Fruit fly (Drosophila melanogaster) whole organism, embryonic: ENCODE measurements around the gene CG15170.

ENCODE experiments used
- CG10431 ChIP-seq: fragments of 200-800 bp; sonication (Bioruptor generic); optimal IDR thresholded peaks from 3 replicates; lab custom pipeline; 2018; ENCODE audit warnings: missing biosample characterization, mild to moderate bottlenecking, missing genetic modification characterization
- CG10959 ChIP-seq: fragments of 200-800 bp; sonication (Bioruptor generic); IDR thresholded peaks from 2 replicates; pipeline ENCODE4 v1.3.6; 2022; ENCODE audit warnings: missing biosample characterization, missing genetic modification characterization
- CG11093 ChIP-seq: fragments of 200-800 bp; sonication (Bioruptor generic); IDR thresholded peaks from 3 replicates; pipeline ENCODE4 v1.3.6; 2022; ENCODE audit warnings: missing biosample characterization, missing genetic modification characterization
- CG12219 ChIP-seq: fragments of 200-800 bp; sonication (Bioruptor generic); optimal IDR thresholded peaks from 3 replicates; lab custom pipeline; 2018; ENCODE audit warnings: missing biosample characterization, mild to moderate bottlenecking, missing genetic modification characterization
- CG12659 ChIP-seq: fragments of 200-800 bp; sonication (Bioruptor generic); optimal IDR thresholded peaks from 3 replicates; lab custom pipeline; 2017; ENCODE audit warnings: mild to moderate bottlenecking, missing biosample characterization, missing genetic modification reagents, missing genetic modification characterization
- CG13424 ChIP-seq: fragments of 200-800 bp; sonication (Bioruptor generic); optimal IDR thresholded peaks from 2 replicates; lab custom pipeline; 2019; ENCODE audit warnings: missing biosample characterization, mild to moderate bottlenecking, missing genetic modification characterization, moderate library complexity
- CG13775 ChIP-seq: fragments of 200-800 bp; sonication (Bioruptor generic); optimal IDR thresholded peaks from 3 replicates; lab custom pipeline; 2017; ENCODE audit warnings: missing biosample characterization, mild to moderate bottlenecking, missing genetic modification characterization
- CG14050 ChIP-seq: fragments of 200-800 bp; sonication (Bioruptor generic); IDR thresholded peaks from 3 replicates; pipeline ENCODE4 v1.3.6; 2022; ENCODE audit warnings: missing biosample characterization, missing genetic modification characterization
- CG16813 ChIP-seq: fragments of 200-800 bp; sonication (Bioruptor generic); IDR thresholded peaks from 3 replicates; pipeline ENCODE4 v1.3.6; 2022; ENCODE audit warnings: missing biosample characterization, missing genetic modification characterization; ENCODE audit not compliant: partially characterized antibody
- CG17568 ChIP-seq: fragments of 200-800 bp; sonication (Bioruptor generic); optimal IDR thresholded peaks from 2 replicates; lab custom pipeline; 2018; ENCODE audit warnings: missing biosample characterization, mild to moderate bottlenecking, missing genetic modification characterization, moderate library complexity
- CG31224 ChIP-seq: fragments of 200-800 bp; sonication (Bioruptor generic); IDR thresholded peaks from 2 replicates; pipeline ENCODE4 v1.3.6; 2022; ENCODE audit warnings: missing biosample characterization, missing genetic modification characterization
- CG33557 ChIP-seq: fragments of 200-800 bp; sonication (Bioruptor generic); optimal IDR thresholded peaks from 2 replicates; lab custom pipeline; 2019; ENCODE audit warnings: missing biosample characterization, mild to moderate bottlenecking, missing genetic modification characterization, moderate library complexity
- CG7357 ChIP-seq: fragments of 200-800 bp; sonication (Bioruptor generic); IDR thresholded peaks from 3 replicates; pipeline ENCODE4 v1.3.6; 2022; ENCODE audit warnings: missing biosample characterization, missing genetic modification characterization
- CG7372 ChIP-seq: fragments of 200-800 bp; sonication (Bioruptor generic); IDR thresholded peaks from 2 replicates; pipeline ENCODE4 v1.3.6; 2022; ENCODE audit warnings: missing biosample characterization, missing genetic modification characterization
- CG7745 ChIP-seq: fragments of 200-800 bp; sonication (Bioruptor generic); optimal IDR thresholded peaks from 2 replicates; lab custom pipeline; 2018; ENCODE audit warnings: missing biosample characterization, mild to moderate bottlenecking, missing genetic modification characterization, moderate library complexity
- CG7839 ChIP-seq: fragments of 200-800 bp; sonication (Bioruptor generic); optimal IDR thresholded peaks from 3 replicates; lab custom pipeline; 2018; ENCODE audit warnings: missing biosample characterization, mild to moderate bottlenecking, missing genetic modification characterization, moderate library complexity
- CkIIα-i1 ChIP-seq: fragments of 200-800 bp; sonication (Bioruptor generic); IDR thresholded peaks from 2 replicates; pipeline ENCODE4 v1.3.6; 2022; ENCODE audit warnings: missing biosample characterization, missing genetic modification characterization
- D19A ChIP-seq: fragments of 200-800 bp; optimal IDR thresholded peaks from 3 replicates; lab custom pipeline; 2019; ENCODE audit warnings: missing biosample characterization, mild to moderate bottlenecking, missing genetic modification characterization, moderate library complexity
- Dll ChIP-seq: fragments of 200-800 bp; sonication (Bioruptor generic); IDR thresholded peaks from 4 replicates; pipeline ENCODE4 v1.3.6; 2022; ENCODE audit warnings: missing biosample characterization, missing genetic modification characterization; ENCODE audit not compliant: partially characterized antibody
- Dp ChIP-seq: fragments of 200-800 bp; sonication (Bioruptor generic); optimal IDR thresholded peaks from 2 replicates; lab custom pipeline; 2018; ENCODE audit warnings: missing biosample characterization, mild to moderate bottlenecking, missing genetic modification characterization, moderate library complexity
- Dref ChIP-seq: fragments of 200-800 bp; sonication (Bioruptor generic); IDR thresholded peaks from 2 replicates; pipeline ENCODE4 v1.3.6; 2022; ENCODE audit warnings: missing biosample characterization, missing genetic modification characterization
- Drgx ChIP-seq: fragments of 200-800 bp; sonication (Bioruptor generic); IDR thresholded peaks from 2 replicates; pipeline ENCODE4 v1.3.6; 2022; ENCODE audit warnings: missing biosample characterization, missing genetic modification characterization
- E2f1 ChIP-seq: fragments of 200-800 bp; sonication (Bioruptor generic); IDR thresholded peaks from 2 replicates; pipeline ENCODE4 v1.3.6; 2022; ENCODE audit warnings: missing biosample characterization, missing genetic modification characterization
- HLH54F ChIP-seq: fragments of 200-800 bp; sonication (Bioruptor generic); optimal IDR thresholded peaks from 3 replicates; lab custom pipeline; 2016; ENCODE audit warnings: missing biosample characterization, missing genetic modification characterization
- Hand ChIP-seq: fragments of 200-800 bp; sonication (Bioruptor generic); optimal IDR thresholded peaks from 2 replicates; lab custom pipeline; 2017; ENCODE audit warnings: mild to moderate bottlenecking, missing biosample characterization, missing genetic modification reagents, missing genetic modification characterization
- Hr3 ChIP-seq: fragments of 200-800 bp; sonication (Bioruptor generic); optimal IDR thresholded peaks from 3 replicates; lab custom pipeline; 2016; ENCODE audit warnings: missing biosample characterization, missing genetic modification characterization
- Hr78 ChIP-seq, 2 experiments: fragments of 200-800 bp in 1 of 2; fragments of >200 bp in 1 of 2; sonication (Bioruptor generic) in 1 of 2; optimal IDR thresholded peaks; 2 replicates each; lab custom pipeline; 2017 to 2019; ENCODE audit warnings: missing biosample characterization in 2 of 2, missing genetic modification characterization in 2 of 2, mild to moderate bottlenecking in 1 of 2, moderate library complexity in 1 of 2
- Hsf ChIP-seq: fragments of 200-800 bp; sonication (Bioruptor generic); optimal IDR thresholded peaks from 3 replicates; lab custom pipeline; 2016; ENCODE audit warnings: missing biosample characterization, missing genetic modification characterization
- Meics ChIP-seq: fragments of 200-800 bp; sonication (Bioruptor generic); optimal IDR thresholded peaks from 2 replicates; lab custom pipeline; 2017; ENCODE audit warnings: missing biosample characterization, mild to moderate bottlenecking, missing genetic modification characterization
- NC2α ChIP-seq: fragments of 200-800 bp; sonication (Bioruptor generic); optimal IDR thresholded peaks from 2 replicates; lab custom pipeline; 2016; ENCODE audit warnings: missing biosample characterization, missing genetic modification characterization
- Sox100B ChIP-seq: fragments of 200-800 bp; sonication (Bioruptor generic); optimal IDR thresholded peaks from 3 replicates; lab custom pipeline; 2018; ENCODE audit warnings: missing biosample characterization, mild to moderate bottlenecking, missing genetic modification characterization
- Spps ChIP-seq: fragments of 200-800 bp; sonication (Bioruptor generic); optimal IDR thresholded peaks from 2 replicates; lab custom pipeline; 2018; ENCODE audit warnings: missing biosample characterization, mild to moderate bottlenecking, missing genetic modification characterization
- abd-A ChIP-seq: fragments of 200-800 bp; sonication (Bioruptor generic); optimal IDR thresholded peaks from 3 replicates; lab custom pipeline; 2019; ENCODE audit warnings: missing biosample characterization, mild to moderate bottlenecking, missing genetic modification characterization, moderate library complexity
- az2 ChIP-seq: fragments of 200-800 bp; sonication (Bioruptor generic); optimal IDR thresholded peaks from 3 replicates; lab custom pipeline; 2016; ENCODE audit warnings: missing biosample characterization, missing genetic modification characterization
- chm ChIP-seq: fragments of 200-800 bp; sonication (Bioruptor generic); IDR thresholded peaks from 2 replicates; pipeline ENCODE4 v1.3.6; 2022; ENCODE audit warnings: missing biosample characterization, missing genetic modification characterization
- croc ChIP-seq: fragments of 200-800 bp; sonication (Bioruptor generic); conservative IDR thresholded peaks from 3 replicates; pipeline ENCODE4 v1.3.6; 2022; ENCODE audit warnings: missing biosample characterization, missing genetic modification characterization
- danr ChIP-seq: fragments of 200-800 bp; sonication (Bioruptor generic); IDR thresholded peaks from 2 replicates; pipeline ENCODE4 v1.3.6; 2022; ENCODE audit warnings: missing biosample characterization, missing genetic modification characterization
- fd96Cb ChIP-seq: fragments of 200-800 bp; sonication (Bioruptor generic); optimal IDR thresholded peaks from 2 replicates; lab custom pipeline; 2018; ENCODE audit warnings: missing biosample characterization, mild to moderate bottlenecking, missing genetic modification characterization, moderate library complexity
- inv ChIP-seq: fragments of 200-800 bp; sonication (Bioruptor generic); IDR thresholded peaks from 2 replicates; pipeline ENCODE4 v1.3.6; 2022; ENCODE audit warnings: missing biosample characterization, missing genetic modification characterization; ENCODE audit not compliant: partially characterized antibody
- maf-S ChIP-seq: fragments of 200-800 bp; sonication (Bioruptor generic); optimal IDR thresholded peaks from 2 replicates; lab custom pipeline; 2016; ENCODE audit warnings: missing biosample characterization, missing genetic modification characterization
- nerfin-1 ChIP-seq: fragments of 200-800 bp; sonication (Bioruptor generic); optimal IDR thresholded peaks from 3 replicates; lab custom pipeline; 2019; ENCODE audit warnings: missing biosample characterization, mild to moderate bottlenecking, missing genetic modification characterization, moderate library complexity
- pzg ChIP-seq: fragments of 200-800 bp; sonication (Bioruptor generic); optimal IDR thresholded peaks from 3 replicates; lab custom pipeline; 2018; ENCODE audit warnings: missing biosample characterization, mild to moderate bottlenecking, missing genetic modification characterization, moderate library complexity
- run ChIP-seq: fragments of 200-800 bp; sonication (Bioruptor generic); optimal IDR thresholded peaks from 3 replicates; lab custom pipeline; 2018; ENCODE audit warnings: missing biosample characterization, mild to moderate bottlenecking, missing genetic modification characterization
- slp2 ChIP-seq: fragments of 200-800 bp; sonication (Bioruptor generic); optimal IDR thresholded peaks from 2 replicates; lab custom pipeline; 2016; ENCODE audit warnings: missing biosample characterization, missing genetic modification characterization
- sob ChIP-seq: fragments of 200-800 bp; sonication (Bioruptor generic); IDR thresholded peaks from 2 replicates; pipeline ENCODE4 v1.3.6; 2022; ENCODE audit warnings: missing biosample characterization, missing genetic modification characterization
- ssp ChIP-seq: fragments of 200-800 bp; sonication (Bioruptor generic); IDR thresholded peaks from 2 replicates; pipeline ENCODE4 v1.3.6; 2022; ENCODE audit warnings: missing biosample characterization, missing genetic modification characterization
- wor ChIP-seq: fragments of 200-800 bp; sonication (Bioruptor generic); IDR thresholded peaks from 2 replicates; pipeline ENCODE4 v1.3.6; 2022; ENCODE audit warnings: missing biosample characterization, missing genetic modification characterization

Gene CG15170

DNA sequence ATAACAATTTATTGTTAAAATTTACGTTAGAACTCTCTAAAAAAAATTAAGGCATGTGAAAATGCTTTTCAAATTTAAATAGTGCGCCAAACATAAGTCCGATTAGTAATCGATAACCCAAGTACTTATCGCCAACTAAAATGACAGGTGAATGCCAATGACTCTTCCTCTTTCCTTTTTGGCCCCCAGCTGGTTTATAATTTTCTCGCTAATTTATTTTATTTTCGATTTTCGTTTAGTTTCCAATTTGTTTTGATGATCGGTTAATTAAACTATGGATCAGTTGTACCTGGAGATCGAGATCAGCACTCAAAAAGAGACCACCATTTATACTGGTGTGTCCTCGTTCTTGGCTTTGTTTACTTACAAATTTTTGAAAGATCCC lies 41.3 kb downstream of the CG15170 start, which contains the start of gene CG10428 (continued):
- no peak for TF ChIP-seq chm (GFP tag; lab: Robert Waterston, UW)
- peak; percentile 93 for TF ChIP-seq Dp (GFP tag; lab: Kevin White, UChicago)
- TF ChIP-seq pzg, result peak; percentile 69
- TF ChIP-seq CG7745 (tag; lab: Kevin White, UChicago), result peak; percentile 97
- TF ChIP-seq Dll, result peak; percentile 59; the same call in 1 of the 4 replicates
- peak; percentile 43; the same call in 2 of the 3 replicates for TF ChIP-seq CG16813 (GFP tag; lab: Robert Waterston, UW)
- TF ChIP-seq Dref (GFP tag; lab: Robert Waterston, UW), result peak; percentile 93

DNA sequence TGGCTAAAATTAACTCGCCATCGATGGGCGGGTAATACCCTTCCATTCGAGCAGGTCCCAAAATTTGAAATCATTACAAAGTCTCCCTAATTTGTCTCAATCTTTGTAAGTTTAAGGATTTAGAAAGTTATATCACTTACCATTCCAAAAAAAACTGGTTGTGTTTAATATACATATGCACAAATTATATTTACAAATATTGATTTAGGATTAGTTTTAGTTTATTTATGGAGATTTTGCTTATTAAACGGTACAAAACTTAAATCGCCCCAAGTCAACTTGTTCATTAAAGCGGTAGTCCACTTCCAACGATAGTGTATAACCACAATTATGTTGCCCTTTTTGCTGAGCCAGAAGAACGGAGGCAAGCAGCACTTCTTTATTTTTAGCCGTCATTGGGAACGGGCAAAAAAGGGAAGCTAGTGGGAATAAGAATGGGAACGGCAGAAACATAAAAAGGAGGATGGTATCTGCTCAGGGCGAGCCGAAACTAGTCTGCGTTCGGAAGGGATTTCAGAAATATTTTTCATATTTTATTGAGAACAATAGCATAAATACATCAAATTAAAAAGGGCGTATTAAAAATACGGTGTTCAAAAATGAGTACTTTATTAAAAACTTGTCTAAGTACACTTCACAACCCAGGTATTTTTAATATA lies 41.8 kb downstream of the CG15170 start:
- TF ChIP-seq croc (GFP tag; lab: Robert Waterston, UW), result peak; percentile 73
- TF ChIP-seq CG14050 (GFP tag; lab: Robert Waterston, UW), result 0 out of 3 replicates have a peak, but pooled peaks have one; percentile 11
- TF ChIP-seq Hr78 (GFP tag; optimal IDR thresholded peaks at IDR 0.05; lab: Kevin White, UChicago), result peak in 1 of 2 experiments; percentile 25
- peak; percentile 46 for TF ChIP-seq Hand (GFP tag; lab: Kevin White, UChicago)
- TF ChIP-seq CG11093 (GFP tag; lab: Robert Waterston, UW), result 0 out of 3 replicates have a peak, but pooled peaks have one; percentile 27
- TF ChIP-seq CG31224 (GFP tag; lab: Robert Waterston, UW), result peak; percentile 96
- peak; percentile 99 for TF ChIP-seq D19A (tag; lab: Kevin White, UChicago)
- TF ChIP-seq CG17568, result peak; percentile 47
- TF ChIP-seq CG12219 (GFP tag; lab: Kevin White, UChicago), result peak; percentile 70
- TF ChIP-seq CG16813 (GFP tag; lab: Robert Waterston, UW), result no peak
- peak; percentile 71 for TF ChIP-seq CG7357 (GFP tag; lab: Robert Waterston, UW)
- 0 out of 2 replicates have a peak, but pooled peaks have one; percentile 16 for TF ChIP-seq CG7372 (GFP tag; lab: Robert Waterston, UW)
- no peak for TF ChIP-seq abd-A (tag; lab: Kevin White, UChicago)
- TF ChIP-seq CG12659 (GFP tag; lab: Kevin White, UChicago), result peak; percentile 44
- 0 out of 2 replicates have a peak, but pooled peaks have one; percentile 24 for TF ChIP-seq E2f1 (GFP tag; lab: Robert Waterston, UW)
- peak; percentile 66; the same call in 1 of the 2 replicates for TF ChIP-seq Drgx (GFP tag; lab: Robert Waterston, UW)
- peak; percentile 78 for TF ChIP-seq fd96Cb
- TF ChIP-seq inv, result no peak
- peak; percentile 73 for TF ChIP-seq Sox100B (GFP tag; lab: Kevin White, UChicago)
- peak; percentile 62; the same call in 1 of the 2 replicates for TF ChIP-seq wor (GFP tag; lab: Robert Waterston, UW)
- TF ChIP-seq CG7839 (tag; lab: Kevin White, UChicago), result peak; percentile 75
- TF ChIP-seq CG33557 (GFP tag; lab: Kevin White, UChicago), result peak; percentile 79
- TF ChIP-seq CG10431 (GFP tag; lab: Kevin White, UChicago), result peak; percentile 66
- TF ChIP-seq slp2, result peak; percentile 55
- TF ChIP-seq sob (GFP tag; lab: Robert Waterston, UW), result no peak
- TF ChIP-seq HLH54F (GFP tag; lab: Kevin White, UChicago), result no peak
- TF ChIP-seq maf-S (GFP tag; lab: Kevin White, UChicago), result peak; percentile 16
- TF ChIP-seq nerfin-1 (tag; lab: Kevin White, UChicago), result peak; percentile 52
- peak; percentile 12 for TF ChIP-seq NC2α (GFP tag; lab: Kevin White, UChicago)
- TF ChIP-seq Hsf, result peak; percentile 68
- TF ChIP-seq run (tag; lab: Kevin White, UChicago), result peak; percentile 65
- TF ChIP-seq Meics (GFP tag; lab: Kevin White, UChicago), result peak; percentile 7
- no peak for TF ChIP-seq CkIIα-i1 (GFP tag; lab: Robert Waterston, UW)
- peak; percentile 67 for TF ChIP-seq CG13775 (GFP tag; lab: Kevin White, UChicago)
- TF ChIP-seq CG10959 (GFP tag; lab: Robert Waterston, UW), result no peak
- TF ChIP-seq CG13424 (tag; lab: Kevin White, UChicago), result peak; percentile 91
- peak; percentile 43; the same call in 1 of the 2 replicates for TF ChIP-seq danr (GFP tag; lab: Robert Waterston, UW)
- TF ChIP-seq ssp (GFP tag; lab: Robert Waterston, UW), result peak; percentile 40
- peak; percentile 81 for TF ChIP-seq az2 (GFP tag; lab: Kevin White, UChicago)
- peak; percentile 68 for TF ChIP-seq Hr3 (GFP tag; lab: Kevin White, UChicago)
- TF ChIP-seq Spps, result peak; percentile 71
